Worm (Caenorhabditis elegans): ENCODE measurements around the gene ceh-43.

DNA sequence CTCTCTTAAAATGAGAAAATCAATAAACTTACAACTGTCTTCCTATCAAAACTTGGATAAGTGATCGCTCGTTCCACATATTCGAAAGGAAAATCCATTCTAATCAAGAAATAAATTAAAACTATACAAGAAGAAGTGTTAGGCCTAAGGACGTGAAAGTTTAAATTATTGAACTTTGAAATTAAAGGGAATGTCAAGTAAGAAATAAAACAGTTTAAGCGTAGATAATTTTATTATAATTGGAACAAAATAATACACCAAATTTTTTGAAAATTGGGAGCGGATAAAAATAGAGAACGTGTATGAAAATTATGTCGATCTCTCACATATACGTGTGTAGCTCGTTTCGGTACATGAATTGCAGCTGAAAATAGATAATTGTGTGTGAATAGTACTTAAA lies 20.3 kb downstream of the ceh-43 start, which contains the start of gene C28A5.6:
- TF ChIP-seq nhr-28 (tag; optimal IDR thresholded peaks at IDR 0.05) (no peak), nhr-77 (tag; optimal IDR thresholded peaks at IDR 0.05) (no peak), fkh-2 (tag; optimal IDR thresholded peaks at IDR 0.05) (no peak), nhr-11 (tag; optimal IDR thresholded peaks at IDR 0.05) (no peak), lsy-12 (tag; optimal IDR thresholded peaks at IDR 0.05) (no peak), nfya-1 (tag; optimal IDR thresholded peaks at IDR 0.05; ENCODE audit: insufficient read depth) (no peak), nhr-25 (tag; optimal IDR thresholded peaks at IDR 0.05) (no peak), unc-62 (GFP tag; optimal IDR thresholded peaks at IDR 0.05) (no peak), ceh-82 (tag; optimal IDR thresholded peaks at IDR 0.05) (no peak), ceh-9 (tag; optimal IDR thresholded peaks at IDR 0.05) (no peak), aly-2 (tag; optimal IDR thresholded peaks at IDR 0.05) (no peak), nhr-23 (tag; optimal IDR thresholded peaks at IDR 0.05) (no peak), nhr-43 (tag; optimal IDR thresholded peaks at IDR 0.05; ENCODE audit: poor library complexity, severe bottlenecking) (no peak)

Measured in whole organism, L3 larva.